Fruit fly (Drosophila melanogaster) S2 (cell line): ENCODE measurements around the gene CG42788.

Source experiments
- CG8478 ChIP-seq: fragments of >200 bp; optimal IDR thresholded peaks from 2 replicates; lab custom pipeline; 2018
- CTCF ChIP-seq, 2 experiments: fragments of >200 bp; optimal IDR thresholded peaks; 2 replicates each; lab custom pipeline; 2018

DNA sequence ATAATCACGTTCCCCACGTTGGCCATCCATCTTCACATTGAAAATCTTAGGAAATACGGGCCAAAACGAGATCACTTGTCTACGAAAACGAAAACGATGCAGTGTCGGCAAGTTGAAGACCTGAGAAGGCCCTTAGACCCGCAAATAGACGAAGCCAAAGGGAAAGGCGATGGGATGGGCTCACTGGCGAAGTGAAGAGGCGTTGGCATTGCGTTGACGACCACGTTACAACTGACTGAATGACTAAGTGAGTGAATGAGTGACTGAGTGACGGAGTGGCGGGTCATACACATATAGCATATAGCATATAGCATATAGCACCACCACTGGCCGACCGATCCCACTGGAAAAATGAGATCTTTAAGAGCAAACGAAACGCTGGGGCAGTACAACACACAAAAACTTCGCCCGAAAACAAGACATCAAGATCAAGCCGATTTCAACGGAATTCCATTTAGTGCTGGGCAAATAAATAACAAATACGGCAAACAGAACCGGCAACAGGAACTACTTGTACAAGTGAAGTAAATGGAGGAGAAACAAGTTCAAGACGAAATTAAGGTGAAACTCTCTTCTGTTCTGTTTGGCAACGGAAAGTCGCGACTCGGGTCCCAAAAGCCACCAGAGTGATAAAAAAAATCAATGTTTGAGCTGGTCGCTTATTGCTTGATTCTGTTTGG, 8.6 kb downstream of the CG42788 start:
- no peak for TF ChIP-seq CG8478 (lab: Kevin White, UChicago)
- no peak for TF ChIP-seq CTCF (optimal IDR thresholded peaks at IDR 0.05; lab: Kevin White, UChicago)
